Worm (Caenorhabditis elegans) whole organism, late embryonic: Measurements from ENCODE around the gene chil-16.

ENCODE experiments used
- K09A11.1 ChIP-seq: sonication (generic microtip); optimal IDR thresholded peaks from 2 replicates; lab custom pipeline; 2017; ENCODE audit warnings: antibody characterized with exemption, mild to moderate bottlenecking, missing genetic modification characterization, missing compliant biosample characterization; ENCODE audit not compliant: insufficient read depth
- ceh-19 ChIP-seq: fragments of 200-800 bp; sonication (Bioruptor generic); optimal IDR thresholded peaks from 2 replicates; lab custom pipeline; 2018; ENCODE audit warnings: mild to moderate bottlenecking, missing genetic modification characterization, missing compliant biosample characterization
- ceh-2 ChIP-seq: sonication (generic microtip); optimal IDR thresholded peaks from 2 replicates; lab custom pipeline; 2016; ENCODE audit warnings: missing genotype, missing genetic modification characterization, missing compliant biosample characterization
- ceh-24 ChIP-seq: sonication (generic microtip); optimal IDR thresholded peaks from 2 replicates; lab custom pipeline; 2016; ENCODE audit warnings: mild to moderate bottlenecking, missing genetic modification characterization, missing compliant biosample characterization
- ceh-31 ChIP-seq: sonication (generic microtip); optimal IDR thresholded peaks from 2 replicates; lab custom pipeline; 2016; ENCODE audit warnings: missing genetic modification characterization, missing compliant biosample characterization
- ceh-48 ChIP-seq: sonication (generic microtip); optimal IDR thresholded peaks from 2 replicates; lab custom pipeline; 2016; ENCODE audit warnings: missing genetic modification characterization, inconsistent platforms, missing compliant biosample characterization
- dmd-4 ChIP-seq: sonication (generic microtip); optimal IDR thresholded peaks from 2 replicates; lab custom pipeline; 2016; ENCODE audit warnings: borderline replicate concordance, missing genetic modification characterization, missing compliant biosample characterization
- elt-2 ChIP-seq: sonication (generic microtip); optimal IDR thresholded peaks from 2 replicates; lab custom pipeline; 2016; ENCODE audit warnings: missing genetic modification reagents, missing genetic modification characterization, missing compliant biosample characterization
- elt-4 ChIP-seq: sonication (generic microtip); optimal IDR thresholded peaks from 2 replicates; lab custom pipeline; 2016; ENCODE audit warnings: missing genetic modification characterization, missing compliant biosample characterization
- ets-4 ChIP-seq: sonication (generic microtip); optimal IDR thresholded peaks from 2 replicates; lab custom pipeline; 2016; ENCODE audit warnings: missing genetic modification characterization, missing compliant biosample characterization
- fkh-6 ChIP-seq: sonication (generic microtip); optimal IDR thresholded peaks from 2 replicates; lab custom pipeline; 2016; ENCODE audit warnings: missing genetic modification characterization, missing compliant biosample characterization
- hlh-13 ChIP-seq: fragments of 200-800 bp; sonication (Bioruptor generic); optimal IDR thresholded peaks from 2 replicates; lab custom pipeline; 2018; ENCODE audit warnings: mild to moderate bottlenecking, missing genetic modification characterization, missing compliant biosample characterization
- hlh-6 ChIP-seq: sonication (generic microtip); optimal IDR thresholded peaks from 2 replicates; lab custom pipeline; 2016; ENCODE audit warnings: missing genotype, missing genetic modification characterization, missing compliant biosample characterization
- hlh-8 ChIP-seq: sonication (generic microtip); optimal IDR thresholded peaks from 2 replicates; lab custom pipeline; 2016; ENCODE audit warnings: missing genotype, missing genetic modification characterization, missing compliant biosample characterization
- lin-11 ChIP-seq: fragments of 200-800 bp; sonication (Bioruptor generic); optimal IDR thresholded peaks from 2 replicates; lab custom pipeline; 2018; ENCODE audit warnings: mild to moderate bottlenecking, missing genetic modification characterization, missing compliant biosample characterization
- madf-2 ChIP-seq: sonication (generic microtip); optimal IDR thresholded peaks from 2 replicates; lab custom pipeline; 2017; ENCODE audit warnings: missing genetic modification characterization, missing compliant biosample characterization
- nfya-1 ChIP-seq: sonication (generic microtip); optimal IDR thresholded peaks from 2 replicates; lab custom pipeline; 2017; ENCODE audit warnings: missing genetic modification characterization, mild to moderate bottlenecking, missing compliant biosample characterization, antibody characterized with exemption, moderate library complexity
- nhr-11 ChIP-seq: fragments of 150-350 bp; optimal IDR thresholded peaks from 2 replicates; lab custom pipeline; 2014; ENCODE audit warnings: missing biosample characterization, missing genetic modification characterization
- nhr-232 ChIP-seq: sonication (generic microtip); optimal IDR thresholded peaks from 2 replicates; lab custom pipeline; 2016; ENCODE audit warnings: missing genetic modification characterization, missing compliant biosample characterization
- pag-3 ChIP-seq: sonication (generic microtip); optimal IDR thresholded peaks from 2 replicates; lab custom pipeline; 2016; ENCODE audit warnings: missing compliant biosample characterization, missing genetic modification characterization, borderline replicate concordance
- pat-9 ChIP-seq: fragments of 200-800 bp; sonication (Bioruptor generic); optimal IDR thresholded peaks from 2 replicates; lab custom pipeline; 2018; ENCODE audit warnings: mild to moderate bottlenecking, missing genetic modification characterization, moderate library complexity, missing compliant biosample characterization
- pha-2 ChIP-seq: sonication (generic microtip); optimal IDR thresholded peaks from 2 replicates; lab custom pipeline; 2017; ENCODE audit warnings: mild to moderate bottlenecking, missing genetic modification characterization, missing compliant biosample characterization
- pqm-1 ChIP-seq: sonication (generic microtip); optimal IDR thresholded peaks from 2 replicates; lab custom pipeline; 2016; ENCODE audit warnings: missing genetic modification characterization, missing compliant biosample characterization
- pros-1 ChIP-seq: fragments of 150-350 bp; optimal IDR thresholded peaks from 2 replicates; lab custom pipeline; 2014; ENCODE audit warnings: missing biosample characterization, missing genetic modification reagents, missing genetic modification characterization
- ref-2 ChIP-seq: sonication (generic microtip); optimal IDR thresholded peaks from 2 replicates; lab custom pipeline; 2016; ENCODE audit warnings: missing genetic modification characterization, missing compliant biosample characterization
- rnt-1 ChIP-seq: sonication (generic microtip); optimal IDR thresholded peaks from 2 replicates; lab custom pipeline; 2016; ENCODE audit warnings: missing genetic modification characterization, missing compliant biosample characterization
- sox-2 ChIP-seq: fragments of 200-800 bp; sonication (Bioruptor generic); IDR thresholded peaks from 2 replicates; pipeline ENCODE4 v1.3.6; 2022; ENCODE audit warnings: missing genetic modification reagents, missing genetic modification characterization, missing compliant biosample characterization
- tbx-2 ChIP-seq: sonication (generic microtip); optimal IDR thresholded peaks from 2 replicates; lab custom pipeline; 2016; ENCODE audit warnings: missing genetic modification characterization, missing compliant biosample characterization
- tbx-7 ChIP-seq: sonication (generic microtip); optimal IDR thresholded peaks from 2 replicates; lab custom pipeline; 2016; ENCODE audit warnings: missing genotype, missing genetic modification characterization, missing compliant biosample characterization
- unc-3 ChIP-seq, 2 experiments: fragments of 200-800 bp in 1 of 2; sonication (Bioruptor generic) in 1 of 2; sonication (generic microtip) in 1 of 2; conservative IDR thresholded peaks in 1 of 2; optimal IDR thresholded peaks in 1 of 2; 2 replicates each; pipeline versions ENCODE4 v1.3.6 to Lab custom; 2016 to 2022; ENCODE audit warnings: missing compliant biosample characterization in 2 of 2, missing genetic modification characterization in 2 of 2, missing genetic modification reagents in 1 of 2
- unc-55 ChIP-seq: sonication (generic microtip); optimal IDR thresholded peaks from 2 replicates; lab custom pipeline; 2017; ENCODE audit warnings: missing biosample characterization, missing genetic modification reagents, missing genetic modification characterization
- unc-86 ChIP-seq: sonication (generic microtip); optimal IDR thresholded peaks from 2 replicates; lab custom pipeline; 2016; ENCODE audit warnings: missing genetic modification characterization, missing compliant biosample characterization
- zip-5 ChIP-seq: sonication (generic microtip); optimal IDR thresholded peaks from 2 replicates; lab custom pipeline; 2016; ENCODE audit warnings: missing genetic modification characterization, missing compliant biosample characterization

Gene chil-16

ce11 chrII:9438853-9439252, 2.9 kb downstream of the chil-16 start:
- TF ChIP-seq dmd-4 (tag; lab: Kevin White, UChicago) (no peak), madf-2 (tag; lab: Kevin White, UChicago) (no peak), lin-11 (tag; lab: Kevin White, UChicago) (no peak), pros-1 (tag; lab: Kevin White, UChicago) (no peak), elt-2 (no peak), unc-86 (no peak)

ce11 chrII:9438227-9438626, 3.5 kb downstream of the chil-16 start, which contains the start of gene chil-13:
Gene chil-13 (minus strand): TSS chrII:9438327.
- TF ChIP-seq hlh-13 (GFP tag; lab: Kevin White, UChicago) (no peak), tbx-2 (tag; lab: Kevin White, UChicago) (no peak), tbx-7 (tag; lab: Kevin White, UChicago) (no peak), pag-3 (tag; lab: Kevin White, UChicago) (no peak), lin-11 (tag; lab: Kevin White, UChicago) (no peak), ref-2 (tag; lab: Kevin White, UChicago) (no peak), ceh-31 (tag; lab: Kevin White, UChicago) (no peak), pat-9 (tag; lab: Kevin White, UChicago) (no peak), unc-55 (GFP tag; lab: Kevin White, UChicago) (no peak), sox-2 (no peak), K09A11.1 (tag; lab: Kevin White, UChicago) (no peak), fkh-6 (tag; lab: Kevin White, UChicago) (no peak), dmd-4 (tag; lab: Kevin White, UChicago) (no peak)

ce11 chrII:9436009-9436408, 5.7 kb downstream of the chil-16 start, which contains the start of gene kin-16:
Gene kin-16 (minus strand): TSS chrII:9436109.
- no peak for TF ChIP-seq ref-2 (tag; lab: Kevin White, UChicago)
- TF ChIP-seq K09A11.1 (tag; lab: Kevin White, UChicago) = no peak
- TF ChIP-seq rnt-1 (tag; lab: Kevin White, UChicago) = no peak

DNA sequence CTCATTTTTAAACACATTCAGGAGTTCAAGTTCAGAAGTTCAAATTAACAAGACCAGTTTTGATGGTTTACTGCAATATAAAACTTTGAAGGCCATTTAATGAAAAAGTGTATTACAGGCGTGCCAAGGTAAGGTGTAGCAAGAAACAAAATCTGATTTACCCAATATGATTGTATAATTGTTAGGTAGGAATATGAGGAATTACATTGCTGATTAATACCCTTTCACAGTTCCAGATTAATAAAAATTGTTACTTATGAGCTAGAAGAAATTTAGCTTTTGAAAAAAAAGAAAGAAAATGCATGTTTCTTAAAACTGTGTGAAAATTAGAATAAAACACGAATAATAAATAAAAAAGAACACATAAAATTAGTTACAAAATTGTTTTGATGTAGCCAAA, 8.1 kb downstream of the chil-16 start, which contains the start of gene kin-15:
Gene kin-15, minus strand, starts transcription at position 101 of the 400 bp plus-strand sequence.
- TF ChIP-seq nfya-1 (tag; lab: Kevin White, UChicago) = no peak
- no peak for TF ChIP-seq elt-4 (tag; lab: Kevin White, UChicago)
- TF ChIP-seq nhr-232 (tag; lab: Kevin White, UChicago) = no peak
- TF ChIP-seq hlh-6 (tag; lab: Kevin White, UChicago) = no peak
- no peak for TF ChIP-seq unc-3 (GFP tag; conservative IDR thresholded peaks at IDR 0.05; lab: Robert Waterston, UW)
- no peak for TF ChIP-seq unc-3 (tag; optimal IDR thresholded peaks at IDR 0.05; lab: Kevin White, UChicago)

DNA sequence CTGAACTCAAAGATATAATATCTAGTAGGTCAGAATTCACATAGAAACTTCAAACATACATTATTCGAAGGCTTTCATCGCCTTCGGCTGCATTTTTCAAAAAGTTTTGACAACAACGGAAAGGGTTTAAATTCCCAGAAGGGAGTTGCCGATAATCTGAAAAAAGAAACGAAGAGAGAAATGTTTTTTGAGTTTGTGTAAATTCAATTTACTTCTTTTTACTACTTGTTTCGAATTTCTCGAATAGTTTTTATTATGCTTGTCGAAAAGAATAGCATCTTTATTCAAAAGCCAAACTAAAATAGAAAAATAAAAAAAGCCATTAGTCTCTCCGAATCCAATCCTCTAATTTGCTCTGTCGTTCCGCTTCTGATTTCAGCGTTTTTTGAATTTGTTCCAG, 10.6 kb downstream of the chil-16 start:
- TF ChIP-seq nfya-1 (tag; lab: Kevin White, UChicago) (no peak), ceh-19 (GFP tag; lab: Kevin White, UChicago) (no peak), ceh-48 (tag; lab: Kevin White, UChicago) (no peak), ref-2 (tag; lab: Kevin White, UChicago) (no peak), pqm-1 (tag; lab: Kevin White, UChicago) (no peak), ceh-2 (no peak)

ce11 chrII:9427644-9428043, 14.1 kb downstream of the chil-16 start, which contains the start of gene M176.5:
Gene M176.5 (minus strand): TSS chrII:9427744.
- TF ChIP-seq ceh-24 (tag; lab: Kevin White, UChicago) (no peak), hlh-8 (tag; lab: Kevin White, UChicago) (no peak), pha-2 (no peak), nhr-11 (tag; lab: Kevin White, UChicago) (no peak), ets-4 (no peak), zip-5 (tag; lab: Kevin White, UChicago) (no peak)
